Worm (Caenorhabditis elegans): Measurements from ENCODE around the gene tag-18.

DNA sequence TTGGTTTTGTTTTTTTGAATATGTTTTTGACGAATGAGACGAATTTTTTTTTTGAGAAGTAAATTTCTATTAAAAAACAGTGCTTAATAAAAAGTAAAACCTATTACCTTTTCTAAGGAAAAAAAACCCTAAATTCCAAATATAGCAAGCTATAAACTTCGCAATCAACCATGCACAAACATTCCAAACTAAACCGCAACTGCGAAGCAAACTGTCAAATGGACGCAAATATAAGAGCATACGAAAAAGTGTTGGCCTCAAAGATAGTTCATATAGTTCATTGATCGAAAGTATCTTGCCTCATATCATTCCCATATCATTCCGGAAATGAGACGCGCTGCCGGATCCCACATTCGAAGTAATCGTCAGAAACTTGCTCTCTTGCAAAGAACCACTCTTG lies 37.2 kb downstream of the tag-18 start, which contains the start of gene C01C4.3:
- no peak for TF ChIP-seq egl-27 (tag; optimal IDR thresholded peaks at IDR 0.05)
- no peak for TF ChIP-seq nhr-11 (tag; optimal IDR thresholded peaks at IDR 0.05)
- TF ChIP-seq lin-15B (tag; optimal IDR thresholded peaks at IDR 0.05) = no peak
- no peak for TF ChIP-seq lin-39 (tag; optimal IDR thresholded peaks at IDR 0.05)

Measured in whole organism, L4 larva.